Fruit fly (Drosophila melanogaster) whole organism, wandering third instar larva: ENCODE results near the gene CG2120.

Experiments
- Dfd ChIP-seq: fragments of >200 bp; optimal IDR thresholded peaks from 2 replicates; lab custom pipeline; 2017; ENCODE audit warnings: missing biosample characterization, missing genetic modification characterization
- Dif ChIP-seq: fragments of 200-275, 200-300 bp; sonication (Bioruptor generic); optimal IDR thresholded peaks from 2 replicates; lab custom pipeline; 2018; ENCODE audit warnings: missing biosample characterization, missing genetic modification characterization; ENCODE audit not compliant: partially characterized antibody
- Mio ChIP-seq: sonication (Bioruptor generic); optimal IDR thresholded peaks from 2 replicates; lab custom pipeline; 2016; ENCODE audit warnings: missing biosample characterization, missing genetic modification characterization
- N ChIP-seq: fragments of >200 bp; optimal IDR thresholded peaks from 2 replicates; lab custom pipeline; 2018; ENCODE audit warnings: missing biosample characterization, missing external identifiers, missing genetic modification characterization
- OdsH ChIP-seq: fragments of 200-800 bp; sonication (Bioruptor generic); optimal IDR thresholded peaks from 2 replicates; lab custom pipeline; 2016; ENCODE audit warnings: missing biosample characterization, mild to moderate bottlenecking, missing genetic modification characterization
- Sp1 ChIP-seq: fragments of 200-800 bp; sonication (Bioruptor generic); optimal IDR thresholded peaks from 3 replicates; lab custom pipeline; 2019; ENCODE audit warnings: missing biosample characterization, mild to moderate bottlenecking, missing genetic modification characterization, moderate library complexity
- Vsx2 ChIP-seq: fragments of 200-300, 225-300 bp; sonication (Bioruptor generic); optimal IDR thresholded peaks from 2 replicates; lab custom pipeline; 2018; ENCODE audit warnings: missing biosample characterization, missing genetic modification characterization; ENCODE audit not compliant: partially characterized antibody
- brk ChIP-seq: fragments of 200-800 bp; sonication (Bioruptor generic); optimal IDR thresholded peaks from 2 replicates; lab custom pipeline; 2016; ENCODE audit warnings: missing biosample characterization, mild to moderate bottlenecking, missing genetic modification characterization
- dl ChIP-seq, 2 experiments: fragments of 175-275, 200-275 bp in 1 of 2; fragments of 200-275 bp in 1 of 2; sonication (Bioruptor generic); optimal IDR thresholded peaks; lab custom pipeline; 2018; ENCODE audit warnings: mild to moderate bottlenecking in 2 of 2, missing biosample characterization in 2 of 2, missing genetic modification characterization in 2 of 2, moderate library complexity in 2 of 2; ENCODE audit not compliant: partially characterized antibody in 2 of 2, insufficient read depth in 1 of 2
- dsf ChIP-seq: sonication (Bioruptor generic); optimal IDR thresholded peaks from 2 replicates; lab custom pipeline; 2016; ENCODE audit warnings: missing biosample characterization, missing genetic modification characterization, borderline replicate concordance
- h ChIP-seq: fragments of 200-800 bp; sonication (Bioruptor generic); optimal IDR thresholded peaks from 3 replicates; lab custom pipeline; 2016; ENCODE audit warnings: missing biosample characterization, mild to moderate bottlenecking, missing genetic modification characterization
- psq ChIP-seq: fragments of 200-800 bp; sonication (Bioruptor generic); optimal IDR thresholded peaks from 3 replicates; lab custom pipeline; 2017; ENCODE audit warnings: missing biosample characterization, mild to moderate bottlenecking, missing genetic modification characterization, moderate library complexity
- sage ChIP-seq: fragments of 200-800 bp; sonication (Bioruptor generic); optimal IDR thresholded peaks from 2 replicates; lab custom pipeline; 2016; ENCODE audit warnings: missing biosample characterization, mild to moderate bottlenecking, missing genetic modification characterization
- usp ChIP-seq: fragments of >200 bp; optimal IDR thresholded peaks from 2 replicates; lab custom pipeline; 2017; ENCODE audit warnings: missing biosample characterization, missing genetic modification characterization

dm6 chrX:8116813-8117212 is 18.8 kb upstream of the CG2120 start, which contains the start of gene CG1575:
- TF ChIP-seq sage (GFP tag; lab: Kevin White, UChicago) = no peak
- no peak for TF ChIP-seq dl (GFP tag; optimal IDR thresholded peaks at IDR 0.05; lab: Kevin White, UChicago; ENCODE audit: insufficient read depth in 1 of 2, partially characterized antibody in 2 of 2)
- no peak for TF ChIP-seq dsf (GFP tag; lab: Kevin White, UChicago)
- TF ChIP-seq h (GFP tag; lab: Kevin White, UChicago) = no peak
- TF ChIP-seq psq (GFP tag; lab: Kevin White, UChicago) = no peak
- no peak for TF ChIP-seq Dfd (GFP tag; lab: Kevin White, UChicago)
- no peak for TF ChIP-seq N (GFP tag; lab: Kevin White, UChicago)
- no peak for TF ChIP-seq Dif (GFP tag; lab: Kevin White, UChicago)
- TF ChIP-seq Mio = no peak
- TF ChIP-seq brk (GFP tag; lab: Kevin White, UChicago) = no peak
- no peak for TF ChIP-seq Vsx2 (GFP tag; lab: Kevin White, UChicago)
- no peak for TF ChIP-seq OdsH (GFP tag; lab: Kevin White, UChicago)
- TF ChIP-seq Sp1 (GFP tag; lab: Kevin White, UChicago) = no peak
- TF ChIP-seq usp (GFP tag; lab: Kevin White, UChicago) = no peak
